Worm (Caenorhabditis elegans): ENCODE measurements around the gene H01G02.1.
A peak's percentile ranks its signal among the peaks of the same experiment; 100 is the strongest.

H01G02.1 gene

DNA sequence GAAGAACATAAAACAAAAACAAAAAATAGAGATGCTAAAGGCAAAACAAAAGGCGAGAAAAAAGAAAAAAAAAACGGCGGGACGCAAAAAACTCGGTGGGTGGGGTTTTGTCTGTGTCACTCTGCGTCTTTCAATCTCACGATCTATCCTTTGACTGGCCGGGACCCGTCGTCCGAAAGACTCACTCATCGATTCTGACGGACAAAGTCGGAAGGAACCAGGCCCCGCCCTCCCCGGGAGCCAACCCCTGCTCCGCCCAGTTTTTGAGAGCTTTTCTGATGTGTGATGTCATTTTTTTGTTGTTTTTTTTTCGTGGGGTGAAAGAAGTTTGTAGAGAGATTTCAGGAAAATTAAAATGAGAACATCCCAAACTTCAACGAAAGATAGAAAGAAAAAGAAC lies 10.8 kb downstream of the H01G02.1 start (continued):
- no peak for TF ChIP-seq nhr-47 (tag; optimal IDR thresholded peaks at IDR 0.05)
- TF ChIP-seq aha-1 (tag; optimal IDR thresholded peaks at IDR 0.05), result no peak
- no peak for TF ChIP-seq efl-1 (optimal IDR thresholded peaks at IDR 0.05)
- TF ChIP-seq efl-1 (GFP tag; optimal IDR thresholded peaks at IDR 0.05 in 1 of 2), result no peak
- no peak for TF ChIP-seq nhr-85 (tag)
- TF ChIP-seq egl-27 (tag; optimal IDR thresholded peaks at IDR 0.05), result no peak
- peak; percentile 11; the same call in 1 of the 2 replicates for TF ChIP-seq isw-1 (GFP tag; IDR thresholded peaks at IDR 0.05)
- peak; percentile 16 for TF ChIP-seq fkh-10 (GFP tag; optimal IDR thresholded peaks at IDR 0.05)
- no peak for TF ChIP-seq mdl-1 (tag; optimal IDR thresholded peaks at IDR 0.05)
- no peak for TF ChIP-seq hlh-4 (tag; optimal IDR thresholded peaks at IDR 0.05)
- no peak for TF ChIP-seq F16B12.6 (tag; optimal IDR thresholded peaks at IDR 0.05)
- no peak for TF ChIP-seq elt-2 (tag; optimal IDR thresholded peaks at IDR 0.05)
- TF ChIP-seq dpl-1 (GFP tag; optimal IDR thresholded peaks at IDR 0.05), result no peak
- TF ChIP-seq grh-1 (GFP tag; IDR thresholded peaks at IDR 0.05), result no peak
- no peak for TF ChIP-seq zip-4 (GFP tag; optimal IDR thresholded peaks at IDR 0.05)
- TF ChIP-seq snpc-4 (tag; optimal IDR thresholded peaks at IDR 0.05), result no peak
- no peak for TF ChIP-seq C16A3.4 (tag; optimal IDR thresholded peaks at IDR 0.05)
- no peak for TF ChIP-seq swsn-7 (tag; optimal IDR thresholded peaks at IDR 0.05)

DNA sequence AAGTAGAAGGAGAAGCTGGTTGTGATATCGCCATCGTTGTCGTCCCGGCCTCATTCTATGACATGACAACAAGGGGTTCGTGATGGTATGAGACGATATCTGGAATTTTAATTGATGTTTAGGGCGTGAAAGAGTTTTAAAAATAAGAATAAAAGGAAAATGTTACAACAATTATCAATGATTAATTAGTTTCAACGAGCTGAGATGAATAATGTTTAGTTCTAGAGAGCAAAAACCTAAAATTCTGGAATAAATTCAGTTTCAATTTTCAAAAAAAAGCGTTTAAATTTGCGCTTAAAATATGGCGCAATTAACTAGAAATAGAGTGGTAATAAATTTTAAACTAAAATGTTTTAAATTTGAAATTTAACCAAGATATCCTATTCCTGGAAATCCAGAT lies 11.5 kb downstream of the H01G02.1 start, which contains the start of gene H01G02.3:
H01G02.3 (minus strand) TSS at position 101 of the 400 bp plus-strand sequence.
- TF ChIP-seq blmp-1 (tag; optimal IDR thresholded peaks at IDR 0.05), result no peak
- no peak for TF ChIP-seq mef-2 (tag; optimal IDR thresholded peaks at IDR 0.05)
- TF ChIP-seq mdl-1 (tag; optimal IDR thresholded peaks at IDR 0.05), result no peak
- TF ChIP-seq nhr-77 (tag; optimal IDR thresholded peaks at IDR 0.05), result no peak
- no peak for TF ChIP-seq unc-62 (GFP tag; optimal IDR thresholded peaks at IDR 0.05)
- TF ChIP-seq aha-1 (tag; optimal IDR thresholded peaks at IDR 0.05), result no peak
- no peak for TF ChIP-seq nhr-76 (tag; optimal IDR thresholded peaks at IDR 0.05)
- TF ChIP-seq fos-1 (tag; optimal IDR thresholded peaks at IDR 0.05), result no peak

DNA sequence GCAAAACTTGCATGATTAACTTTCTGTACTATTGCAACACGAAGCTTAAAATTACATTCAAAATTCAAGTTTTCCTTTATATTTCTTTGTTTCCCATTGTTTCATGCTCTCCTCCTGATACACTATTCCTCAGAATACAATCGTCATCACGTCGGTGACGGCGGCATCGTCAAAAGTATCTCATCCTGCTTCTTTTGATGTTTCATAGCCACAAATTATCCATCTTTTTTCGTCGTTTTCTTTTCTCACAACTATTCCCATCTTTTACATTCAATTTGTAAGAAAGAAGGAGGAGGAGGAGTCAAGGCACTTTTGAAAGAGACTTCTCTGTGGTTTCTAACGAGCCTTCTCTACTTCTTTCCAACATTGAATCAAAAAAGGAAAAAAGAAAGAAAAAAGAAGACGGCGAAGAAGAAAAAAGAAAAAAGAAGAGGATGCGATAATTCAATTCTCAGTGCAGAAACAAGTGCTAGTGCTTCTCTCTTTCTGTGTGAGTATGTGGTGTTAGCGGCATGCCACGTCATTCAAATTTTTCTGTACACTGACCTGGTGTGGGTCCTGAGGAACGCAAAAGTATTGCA lies 15.5 kb downstream of the H01G02.1 start:
- TF ChIP-seq unc-86 (tag; optimal IDR thresholded peaks at IDR 0.05) (peak; percentile 27), C16A3.4 (tag; optimal IDR thresholded peaks at IDR 0.05) (no peak), nhr-84 (tag; optimal IDR thresholded peaks at IDR 0.05) (no peak), ceh-88 (GFP tag; IDR thresholded peaks at IDR 0.05) (no peak), irx-1 (tag; optimal IDR thresholded peaks at IDR 0.05) (no peak), C04F5.9 (tag; optimal IDR thresholded peaks at IDR 0.05) (no peak), ztf-11 (tag; optimal IDR thresholded peaks at IDR 0.05) (no peak), nhr-28 (tag; optimal IDR thresholded peaks at IDR 0.05) (no peak), mef-2 (tag; optimal IDR thresholded peaks at IDR 0.05) (no peak), nhr-90 (tag; optimal IDR thresholded peaks at IDR 0.05; ENCODE audit: poor library complexity) (no peak), sup-37 (GFP tag; optimal IDR thresholded peaks at IDR 0.05) (no peak), ceh-8 (GFP tag; optimal IDR thresholded peaks at IDR 0.05) (no peak), mdl-1 (tag; optimal IDR thresholded peaks at IDR 0.05) (no peak), egl-27 (tag; optimal IDR thresholded peaks at IDR 0.05) (no peak), zip-4 (GFP tag; optimal IDR thresholded peaks at IDR 0.05) (no peak), fkh-4 (tag; optimal IDR thresholded peaks at IDR 0.05; ENCODE audit: borderline replicate concordance) (no peak), nhr-12 (tag; optimal IDR thresholded peaks at IDR 0.05) (no peak), nhr-20 (tag; optimal IDR thresholded peaks at IDR 0.05) (no peak), dsc-1 (tag; optimal IDR thresholded peaks at IDR 0.05) (no peak), mep-1 (tag; optimal IDR thresholded peaks at IDR 0.05) (peak; percentile 39), snu-23 (GFP tag; optimal IDR thresholded peaks at IDR 0.05) (no peak), hlh-17 (GFP tag; optimal IDR thresholded peaks at IDR 0.05; ENCODE audit: borderline replicate concordance) (no peak), lsy-2 (tag; optimal IDR thresholded peaks at IDR 0.05) (peak in 1 of 2 experiments; percentile 9), unc-130 (tag; optimal IDR thresholded peaks at IDR 0.05) (no peak), efl-1 (optimal IDR thresholded peaks at IDR 0.05) (no peak), efl-1 (GFP tag; optimal IDR thresholded peaks at IDR 0.05 in 1 of 2) (no peak), jun-1 (tag; optimal IDR thresholded peaks at IDR 0.05) (no peak), pqm-1 (tag; optimal IDR thresholded peaks at IDR 0.05) (no peak), xbp-1 (tag; optimal IDR thresholded peaks at IDR 0.05) (no peak), rnt-1 (tag; optimal IDR thresholded peaks at IDR 0.05) (no peak), nhr-11 (tag; optimal IDR thresholded peaks at IDR 0.05) (no peak), ces-1 (GFP tag; optimal IDR thresholded peaks at IDR 0.05) (peak; percentile 83), nhr-76 (tag; optimal IDR thresholded peaks at IDR 0.05) (no peak)
